Fruit fly (Drosophila melanogaster): ENCODE measurements around the gene mor.

Gene mor

DNA sequence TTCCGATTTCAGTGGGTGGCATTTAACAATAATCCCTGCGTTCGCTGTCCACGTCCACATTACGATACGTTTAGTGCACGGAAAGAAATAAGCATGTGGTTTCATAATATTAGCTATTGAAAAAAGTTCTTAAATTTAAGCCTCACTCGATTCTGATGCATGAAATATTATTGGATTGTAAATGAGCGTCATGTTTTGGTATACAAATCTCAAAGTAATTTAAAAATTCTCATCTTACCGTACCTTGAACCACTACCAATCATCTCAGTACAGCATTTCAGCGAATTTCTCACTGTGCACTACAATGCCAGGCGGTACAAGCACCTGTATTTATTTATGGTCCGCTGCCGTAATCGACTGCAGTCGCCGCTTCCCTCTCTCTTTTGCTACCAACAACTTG lies 1.5 kb upstream of the mor start (continued):
- peak; percentile 70 for TF ChIP-seq CG4820 (GFP tag; optimal IDR thresholded peaks at IDR 0.05)
- TF ChIP-seq ara (GFP tag; IDR thresholded peaks at IDR 0.05): no peak
- TF ChIP-seq dm (GFP tag; optimal IDR thresholded peaks at IDR 0.05): peak; percentile 21
- no peak for TF ChIP-seq CG4404 (GFP tag; IDR thresholded peaks at IDR 0.05)
- peak; percentile 45 for TF ChIP-seq Bdp1 (GFP tag; optimal IDR thresholded peaks at IDR 0.05)
- TF ChIP-seq nerfin-2 (GFP tag; IDR thresholded peaks at IDR 0.05; ENCODE audit: partially characterized antibody): no peak
- TF ChIP-seq CG7839 (tag; optimal IDR thresholded peaks at IDR 0.05): peak; percentile 87
- peak; percentile 78 for TF ChIP-seq tin (GFP tag; optimal IDR thresholded peaks at IDR 0.05)
- TF ChIP-seq BtbVII (GFP tag; optimal IDR thresholded peaks at IDR 0.05): peak; percentile 75
- TF ChIP-seq dpn (GFP tag; optimal IDR thresholded peaks at IDR 0.05): peak; percentile 80 to 81
- no peak for TF ChIP-seq Tbp (GFP tag; optimal IDR thresholded peaks at IDR 0.05)
- TF ChIP-seq NC2α (GFP tag; optimal IDR thresholded peaks at IDR 0.05): peak; percentile 2
- TF ChIP-seq HLH54F (GFP tag; optimal IDR thresholded peaks at IDR 0.05): peak; percentile 78
- TF ChIP-seq CG10959 (GFP tag; IDR thresholded peaks at IDR 0.05): no peak
- peak; percentile 76 for TF ChIP-seq CG1529 (GFP tag; optimal IDR thresholded peaks at IDR 0.05)
- no peak for TF ChIP-seq psq (GFP tag; optimal IDR thresholded peaks at IDR 0.05)
- peak; percentile 60 for TF ChIP-seq CG8281 (tag; optimal IDR thresholded peaks at IDR 0.05)
- TF ChIP-seq HmgZ (tag; optimal IDR thresholded peaks at IDR 0.05): peak; percentile 77
- peak; percentile 53; the same call in 1 of the 3 replicates for TF ChIP-seq croc (GFP tag; conservative IDR thresholded peaks at IDR 0.05)
- TF ChIP-seq tap (tag; optimal IDR thresholded peaks at IDR 0.05): peak; percentile 89
- peak in 1 of 2 experiments; percentile 54 for TF ChIP-seq Hr78 (GFP tag; optimal IDR thresholded peaks at IDR 0.05)
- peak; percentile 74 for TF ChIP-seq odd (GFP tag; optimal IDR thresholded peaks at IDR 0.05)
- TF ChIP-seq CG1603 (tag; optimal IDR thresholded peaks at IDR 0.05): peak; percentile 87
- peak; percentile 78 for TF ChIP-seq Hsf (GFP tag; optimal IDR thresholded peaks at IDR 0.05)
- TF ChIP-seq zf30C (GFP tag; optimal IDR thresholded peaks at IDR 0.05): peak; percentile 83
- peak; percentile 70 for TF ChIP-seq CG17385 (GFP tag; optimal IDR thresholded peaks at IDR 0.05)
- TF ChIP-seq CG12299 (tag; optimal IDR thresholded peaks at IDR 0.05): peak; percentile 67

DNA sequence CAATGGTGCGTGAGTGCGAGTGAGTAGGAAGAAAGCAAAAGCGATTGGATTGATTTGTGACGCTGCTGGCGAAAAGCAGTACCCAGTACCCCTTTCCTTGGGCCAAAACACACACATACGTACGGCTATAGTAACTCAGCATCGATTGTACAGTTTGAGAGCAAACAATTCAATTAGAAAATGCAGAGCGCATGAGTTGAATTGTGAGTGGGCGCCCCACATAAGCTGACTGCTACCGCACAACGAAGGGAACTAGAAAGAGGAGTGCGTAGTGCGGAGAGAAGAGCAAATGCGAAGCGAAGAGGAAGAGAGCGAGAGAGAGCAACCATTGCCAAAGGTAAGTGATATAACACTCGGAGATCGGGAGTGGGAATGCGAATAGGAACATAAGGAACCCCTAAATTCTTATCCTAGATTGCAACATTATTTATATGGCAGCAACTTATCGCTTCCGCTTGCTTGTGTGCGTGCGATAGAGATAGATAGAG lies 819 bp upstream of the mor start:
- TF ChIP-seq sqz (GFP tag; optimal IDR thresholded peaks at IDR 0.05) (peak; percentile 10), CG34376 (GFP tag; optimal IDR thresholded peaks at IDR 0.05) (peak; percentile 76), insv (GFP tag; optimal IDR thresholded peaks at IDR 0.05) (peak in 1 of 2 experiments; percentile 55), ewg (GFP tag; optimal IDR thresholded peaks at IDR 0.05) (peak; percentile 100), CG10431 (GFP tag; optimal IDR thresholded peaks at IDR 0.05) (peak; percentile 32), Kr (GFP tag; optimal IDR thresholded peaks at IDR 0.05) (peak; percentile 19), HHEX (GFP tag; optimal IDR thresholded peaks at IDR 0.05) (peak; percentile 0), Hmr (GFP tag; optimal IDR thresholded peaks at IDR 0.05) (peak; percentile 22), sd (tag; optimal IDR thresholded peaks at IDR 0.05) (peak; percentile 38), CG8478 (optimal IDR thresholded peaks at IDR 0.05) (peak; percentile 68), kni (GFP tag; optimal IDR thresholded peaks at IDR 0.05) (peak; percentile 82), CG3281 (GFP tag; optimal IDR thresholded peaks at IDR 0.05) (no peak), Nf-YB (GFP tag; optimal IDR thresholded peaks at IDR 0.05) (peak; percentile 9), CG15601 (tag; optimal IDR thresholded peaks at IDR 0.05) (peak; percentile 89), eyg (GFP tag; optimal IDR thresholded peaks at IDR 0.05) (no peak), psq (GFP tag; optimal IDR thresholded peaks at IDR 0.05) (peak; percentile 100), mirr (GFP tag; optimal IDR thresholded peaks at IDR 0.05) (peak; percentile 25), YL-1 (GFP tag; optimal IDR thresholded peaks at IDR 0.05) (peak; percentile 75), HmgD (GFP tag; optimal IDR thresholded peaks at IDR 0.05) (peak; percentile 89), disco-r (GFP tag; optimal IDR thresholded peaks at IDR 0.05) (peak; percentile 25), zen (tag; optimal IDR thresholded peaks at IDR 0.05) (peak; percentile 7), CG4707 (GFP tag; optimal IDR thresholded peaks at IDR 0.05) (peak; percentile 10), CG13894 (tag; optimal IDR thresholded peaks at IDR 0.05) (peak; percentile 74), CG14965 (GFP tag; optimal IDR thresholded peaks at IDR 0.05; ENCODE audit: borderline replicate concordance) (no peak), abd-A (tag; optimal IDR thresholded peaks at IDR 0.05) (peak; percentile 94)

Data from whole organism, embryonic.